Fruit fly (Drosophila melanogaster) whole organism, embryonic: Measurements from ENCODE around the gene Mdh1.

Source experiments
- Abd-B ChIP-seq: fragments of 200-800 bp; sonication (Bioruptor generic); optimal IDR thresholded peaks from 2 replicates; lab custom pipeline; 2018; ENCODE audit warnings: missing biosample characterization, mild to moderate bottlenecking, missing genetic modification characterization, moderate library complexity
- CG11560 ChIP-seq: fragments of 200-800 bp; sonication (Bioruptor generic); IDR thresholded peaks from 3 replicates; pipeline ENCODE4 v1.3.6; 2022; ENCODE audit warnings: missing biosample characterization, missing genetic modification characterization
- CG11723 ChIP-seq: fragments of 200-800 bp; sonication (Bioruptor generic); optimal IDR thresholded peaks from 2 replicates; lab custom pipeline; 2017; ENCODE audit warnings: missing biosample characterization, mild to moderate bottlenecking, missing genetic modification characterization
- CG12071 ChIP-seq: fragments of 200-800 bp; sonication (Bioruptor generic); optimal IDR thresholded peaks from 3 replicates; lab custom pipeline; 2018; ENCODE audit warnings: missing biosample characterization, mild to moderate bottlenecking, missing genetic modification characterization
- CG14014 ChIP-seq: fragments of 200-800 bp; sonication (Bioruptor generic); IDR thresholded peaks from 2 replicates; pipeline ENCODE4 v1.3.6; 2022; ENCODE audit warnings: missing biosample characterization, missing genetic modification characterization
- CG1529 ChIP-seq: fragments of 200-800 bp; sonication (Bioruptor generic); optimal IDR thresholded peaks from 3 replicates; lab custom pipeline; 2018; ENCODE audit warnings: missing biosample characterization, missing genetic modification characterization
- CG1603 ChIP-seq: fragments of 200-800 bp; sonication (Bioruptor generic); optimal IDR thresholded peaks from 2 replicates; lab custom pipeline; 2019; ENCODE audit warnings: missing biosample characterization, mild to moderate bottlenecking, missing genetic modification characterization, moderate library complexity
- CG16813 ChIP-seq: fragments of 200-800 bp; sonication (Bioruptor generic); IDR thresholded peaks from 3 replicates; pipeline ENCODE4 v1.3.6; 2022; ENCODE audit warnings: missing biosample characterization, missing genetic modification characterization; ENCODE audit not compliant: partially characterized antibody
- CG2129 ChIP-seq: fragments of 200-800 bp; sonication (Bioruptor generic); IDR thresholded peaks from 2 replicates; pipeline ENCODE4 v1.3.6; 2022; ENCODE audit warnings: missing biosample characterization, missing genetic modification characterization; ENCODE audit not compliant: partially characterized antibody
- CG30020 ChIP-seq: fragments of 200-800 bp; optimal IDR thresholded peaks from 2 replicates; lab custom pipeline; 2019; ENCODE audit warnings: missing biosample characterization, mild to moderate bottlenecking, missing genetic modification characterization, moderate library complexity
- CG3281 ChIP-seq: fragments of 200-800 bp; sonication (Bioruptor generic); optimal IDR thresholded peaks from 3 replicates; lab custom pipeline; 2017; ENCODE audit warnings: missing biosample characterization, mild to moderate bottlenecking, missing genetic modification characterization
- CG3407 ChIP-seq: fragments of 200-800 bp; sonication (Bioruptor generic); optimal IDR thresholded peaks from 2 replicates; lab custom pipeline; 2018; ENCODE audit warnings: missing biosample characterization, mild to moderate bottlenecking, missing genetic modification characterization
- CG34224 ChIP-seq: fragments of 200-800 bp; sonication (Bioruptor generic); IDR thresholded peaks from 3 replicates; pipeline ENCODE4 v1.3.6; 2022; ENCODE audit warnings: missing biosample characterization, missing genetic modification characterization; ENCODE audit not compliant: partially characterized antibody
- CG42726 ChIP-seq: fragments of 200-800 bp; sonication (Bioruptor generic); IDR thresholded peaks from 2 replicates; pipeline ENCODE4 v1.3.6; 2022; ENCODE audit warnings: missing biosample characterization, missing genetic modification characterization; ENCODE audit not compliant: partially characterized antibody
- CG43689 ChIP-seq: fragments of 200-800 bp; sonication (Bioruptor generic); IDR thresholded peaks from 2 replicates; pipeline ENCODE4 v1.3.6; 2022; ENCODE audit warnings: missing biosample characterization, missing genetic modification characterization
- CG6175 ChIP-seq: fragments of 200-800 bp; sonication (Bioruptor generic); IDR thresholded peaks from 3 replicates; pipeline ENCODE4 v1.3.6; 2022; ENCODE audit warnings: missing biosample characterization, missing genetic modification characterization
- CG6683 ChIP-seq: fragments of 200-800 bp; sonication (Bioruptor generic); optimal IDR thresholded peaks from 2 replicates; lab custom pipeline; 2017; ENCODE audit warnings: missing biosample characterization, mild to moderate bottlenecking, missing genetic modification characterization, missing genetic modification reagents
- CG6854 ChIP-seq: fragments of 200-800 bp; sonication (Bioruptor generic); optimal IDR thresholded peaks from 3 replicates; lab custom pipeline; 2017; ENCODE audit warnings: missing biosample characterization, mild to moderate bottlenecking, missing genetic modification characterization
- CG7987 ChIP-seq: fragments of 200-800 bp; sonication (Bioruptor generic); optimal IDR thresholded peaks from 2 replicates; lab custom pipeline; 2018; ENCODE audit warnings: missing biosample characterization, mild to moderate bottlenecking, missing genetic modification characterization, moderate library complexity
- CG8290 ChIP-seq, 3 experiments: fragments of 200-800 bp; sonication (Bioruptor generic); optimal IDR thresholded peaks; 2 replicates each; lab custom pipeline; 2016 to 2019; ENCODE audit warnings: missing biosample characterization in 3 of 3, missing genetic modification characterization in 3 of 3, mild to moderate bottlenecking in 2 of 3, moderate library complexity in 1 of 3
- CG9876 ChIP-seq: fragments of 200-800 bp; sonication (Bioruptor generic); optimal IDR thresholded peaks from 2 replicates; lab custom pipeline; 2016; ENCODE audit warnings: missing biosample characterization, missing genetic modification characterization
- D19A ChIP-seq: fragments of 200-800 bp; optimal IDR thresholded peaks from 3 replicates; lab custom pipeline; 2019; ENCODE audit warnings: missing biosample characterization, mild to moderate bottlenecking, missing genetic modification characterization, moderate library complexity
- Deaf1 ChIP-seq: fragments of 200-800 bp; optimal IDR thresholded peaks from 3 replicates; lab custom pipeline; 2019; ENCODE audit warnings: missing biosample characterization, mild to moderate bottlenecking, missing genetic modification characterization, moderate library complexity
- Dfd ChIP-seq, 2 experiments: fragments of >200 bp; optimal IDR thresholded peaks; 2 replicates each; lab custom pipeline; 2017; ENCODE audit warnings: missing biosample characterization in 2 of 2, missing genetic modification characterization in 2 of 2
- Dip2 ChIP-seq: fragments of 200-800 bp; sonication (Bioruptor generic); IDR thresholded peaks from 2 replicates; pipeline ENCODE4 v1.3.6; 2022; ENCODE audit warnings: missing biosample characterization, missing genetic modification characterization
- Doc3 ChIP-seq: fragments of 200-800 bp; sonication (Bioruptor generic); IDR thresholded peaks from 3 replicates; pipeline ENCODE4 v1.3.6; 2022; ENCODE audit warnings: missing biosample characterization, missing genetic modification characterization; ENCODE audit not compliant: partially characterized antibody
- Elba2 ChIP-seq: fragments of 200-800 bp; sonication (Bioruptor generic); optimal IDR thresholded peaks from 3 replicates; lab custom pipeline; 2016; ENCODE audit warnings: missing biosample characterization, missing genetic modification characterization
- Ets97D ChIP-seq: fragments of 200-800 bp; sonication (Bioruptor generic); optimal IDR thresholded peaks from 3 replicates; lab custom pipeline; 2016; ENCODE audit warnings: missing biosample characterization, missing genetic modification characterization
- Fer1 ChIP-seq: fragments of 200-800 bp; sonication (Bioruptor generic); optimal IDR thresholded peaks from 2 replicates; lab custom pipeline; 2017; ENCODE audit warnings: missing biosample characterization, mild to moderate bottlenecking, missing genetic modification characterization
- Hey ChIP-seq: fragments of 200-800 bp; sonication (Bioruptor generic); optimal IDR thresholded peaks from 3 replicates; lab custom pipeline; 2018; ENCODE audit warnings: missing biosample characterization, mild to moderate bottlenecking, missing genetic modification characterization
- Hr39 ChIP-seq: fragments of >200 bp; optimal IDR thresholded peaks from 2 replicates; lab custom pipeline; 2017
- MBD-R2 ChIP-seq: fragments of 200-800 bp; sonication (Bioruptor generic); IDR thresholded peaks from 2 replicates; pipeline ENCODE4 v1.3.6; 2022; ENCODE audit warnings: missing biosample characterization, missing genetic modification characterization
- MTF-1 ChIP-seq: fragments of 200-800 bp; sonication (Bioruptor generic); optimal IDR thresholded peaks from 2 replicates; lab custom pipeline; 2018; ENCODE audit warnings: missing biosample characterization, mild to moderate bottlenecking, missing genetic modification characterization, borderline replicate concordance
- Pdp1 ChIP-seq, 2 experiments: fragments of 200-800 bp; sonication (Bioruptor generic); optimal IDR thresholded peaks; 3 replicates each; lab custom pipeline; 2016; ENCODE audit warnings: missing biosample characterization in 2 of 2, missing genetic modification characterization in 2 of 2, mild to moderate bottlenecking in 1 of 2, moderate library complexity in 1 of 2
- Vsx1 ChIP-seq: fragments of 200-800 bp; sonication (Bioruptor generic); optimal IDR thresholded peaks from 2 replicates; lab custom pipeline; 2017; ENCODE audit warnings: missing biosample characterization, mild to moderate bottlenecking, missing genetic modification characterization, missing genetic modification reagents
- Xrp1 ChIP-seq: fragments of 200-800 bp; sonication (Bioruptor generic); IDR thresholded peaks from 2 replicates; pipeline ENCODE4 v1.3.6; 2022; ENCODE audit warnings: missing biosample characterization, missing genetic modification characterization
- ap ChIP-seq: fragments of 200-800 bp; sonication (Bioruptor generic); IDR thresholded peaks from 2 replicates; pipeline ENCODE4 v1.3.6; 2022; ENCODE audit warnings: missing biosample characterization, missing genetic modification characterization
- bcd ChIP-seq: fragments of 200-800 bp; sonication (Bioruptor generic); optimal IDR thresholded peaks from 2 replicates; lab custom pipeline; 2017; ENCODE audit warnings: missing biosample characterization, mild to moderate bottlenecking, missing genetic modification characterization
- ci ChIP-seq: fragments of 200-800 bp; sonication (Bioruptor generic); IDR thresholded peaks from 3 replicates; pipeline ENCODE4 v1.3.6; 2022; ENCODE audit warnings: missing biosample characterization, missing genetic modification characterization
- da ChIP-seq: fragments of 200-800 bp; sonication (Bioruptor generic); optimal IDR thresholded peaks from 2 replicates; lab custom pipeline; 2016; ENCODE audit warnings: missing biosample characterization, missing genetic modification characterization
- dysf ChIP-seq: fragments of 200-800 bp; sonication (Bioruptor generic); IDR thresholded peaks from 3 replicates; pipeline ENCODE4 v1.3.6; 2022; ENCODE audit warnings: missing biosample characterization, missing genetic modification characterization
- esg ChIP-seq: fragments of 200-800 bp; sonication (Bioruptor generic); conservative IDR thresholded peaks from 2 replicates; pipeline ENCODE4 v1.3.6; 2022; ENCODE audit warnings: missing biosample characterization, missing genetic modification characterization
- ftz-f1 ChIP-seq: fragments of 200-800 bp; sonication (Bioruptor generic); optimal IDR thresholded peaks from 2 replicates; lab custom pipeline; 2016; ENCODE audit warnings: missing biosample characterization, missing genetic modification characterization
- lilli ChIP-seq: fragments of 200-800 bp; sonication (Bioruptor generic); optimal IDR thresholded peaks from 3 replicates; lab custom pipeline; 2016; ENCODE audit warnings: missing biosample characterization, missing genetic modification characterization
- mam ChIP-seq: fragments of 200-800 bp; sonication (Bioruptor generic); optimal IDR thresholded peaks from 3 replicates; lab custom pipeline; 2016; ENCODE audit warnings: missing biosample characterization, missing genetic modification characterization
- org-1 ChIP-seq: fragments of 200-800 bp; sonication (Bioruptor generic); optimal IDR thresholded peaks from 2 replicates; lab custom pipeline; 2017; ENCODE audit warnings: missing biosample characterization, missing genetic modification characterization
- pb ChIP-seq: fragments of 200-800 bp; sonication (Bioruptor generic); optimal IDR thresholded peaks from 3 replicates; lab custom pipeline; 2016; ENCODE audit warnings: missing biosample characterization, missing genetic modification characterization
- pfk ChIP-seq: fragments of 200-800 bp; sonication (Bioruptor generic); optimal IDR thresholded peaks from 2 replicates; lab custom pipeline; 2018; ENCODE audit warnings: missing biosample characterization, mild to moderate bottlenecking, missing genetic modification characterization, moderate library complexity
- pita ChIP-seq: fragments of 200-800 bp; sonication (Bioruptor generic); optimal IDR thresholded peaks from 2 replicates; lab custom pipeline; 2017; ENCODE audit warnings: missing biosample characterization, mild to moderate bottlenecking, missing genetic modification characterization
- pnt ChIP-seq: fragments of 200-800 bp; sonication (Bioruptor generic); optimal IDR thresholded peaks from 3 replicates; lab custom pipeline; 2016; ENCODE audit warnings: missing biosample characterization, missing genetic modification characterization
- sqz ChIP-seq: fragments of 200-800 bp; sonication (Bioruptor generic); optimal IDR thresholded peaks from 3 replicates; lab custom pipeline; 2018; ENCODE audit warnings: missing biosample characterization, mild to moderate bottlenecking, missing genetic modification characterization

Gene Mdh1

dm6 chr2L:10372297-10372696 lies 23.8 kb downstream of the Mdh1 start:
- TF ChIP-seq org-1 (GFP tag; lab: Kevin White, UChicago) (no peak), Pdp1 (GFP tag; optimal IDR thresholded peaks at IDR 0.05; lab: Kevin White, UChicago) (no peak), Abd-B (no peak), sqz (GFP tag; lab: Kevin White, UChicago) (no peak), CG2129 (no peak), pfk (GFP tag; lab: Kevin White, UChicago) (peak; percentile 86), CG43689 (GFP tag; lab: Robert Waterston, UW) (no peak), CG1529 (GFP tag; lab: Kevin White, UChicago) (no peak), Dfd (GFP tag; optimal IDR thresholded peaks at IDR 0.05; lab: Kevin White, UChicago) (no peak), CG8290 (GFP tag; optimal IDR thresholded peaks at IDR 0.05; lab: Kevin White, UChicago) (no peak), CG8290 (tag; optimal IDR thresholded peaks at IDR 0.05; lab: Kevin White, UChicago) (no peak), Hr39 (lab: Kevin White, UChicago) (no peak), CG1603 (tag; lab: Kevin White, UChicago) (peak; percentile 67), Deaf1 (tag; lab: Kevin White, UChicago) (no peak), MBD-R2 (GFP tag; lab: Robert Waterston, UW) (no peak), CG11560 (tag; lab: Robert Waterston, UW) (0 out of 3 replicates have a peak, but pooled peaks have one; percentile 35), CG42726 (GFP tag; lab: Robert Waterston, UW) (no peak), pita (GFP tag; lab: Kevin White, UChicago) (no peak), lilli (GFP tag; lab: Kevin White, UChicago) (no peak), CG3407 (GFP tag; lab: Kevin White, UChicago) (no peak), CG14014 (GFP tag; lab: Robert Waterston, UW) (no peak), pnt (GFP tag; lab: Kevin White, UChicago) (no peak), Vsx1 (no peak), mam (GFP tag; lab: Kevin White, UChicago) (no peak), Dip2 (GFP tag; lab: Robert Waterston, UW) (no peak), esg (GFP tag; lab: Robert Waterston, UW) (no peak), CG9876 (GFP tag; lab: Kevin White, UChicago) (no peak), ap (no peak), CG6854 (GFP tag; lab: Kevin White, UChicago) (no peak), ci (GFP tag; lab: Robert Waterston, UW) (0 out of 3 replicates have a peak, but pooled peaks have one; percentile 33), CG3281 (no peak), CG30020 (tag; lab: Kevin White, UChicago) (peak; percentile 49), Xrp1 (GFP tag; lab: Robert Waterston, UW) (no peak), dysf (GFP tag; lab: Robert Waterston, UW) (0 out of 3 replicates have a peak, but pooled peaks have one; percentile 28), Hey (tag; lab: Kevin White, UChicago) (no peak), pb (GFP tag; lab: Kevin White, UChicago) (no peak), ftz-f1 (GFP tag; lab: Kevin White, UChicago) (no peak), CG16813 (GFP tag; lab: Robert Waterston, UW) (no peak), da (GFP tag; lab: Kevin White, UChicago) (peak; percentile 13), CG12071 (GFP tag; lab: Kevin White, UChicago) (no peak), CG6175 (GFP tag; lab: Robert Waterston, UW) (no peak), Fer1 (GFP tag; lab: Kevin White, UChicago) (no peak), Elba2 (GFP tag; lab: Kevin White, UChicago) (no peak), Doc3 (GFP tag; lab: Robert Waterston, UW) (0 out of 3 replicates have a peak, but pooled peaks have one; percentile 32), CG11723 (GFP tag; lab: Kevin White, UChicago) (peak; percentile 18), CG7987 (GFP tag; lab: Kevin White, UChicago) (no peak), Ets97D (GFP tag; lab: Kevin White, UChicago) (peak; percentile 11), bcd (GFP tag; lab: Kevin White, UChicago) (no peak), D19A (tag; lab: Kevin White, UChicago) (no peak), CG34224 (GFP tag; lab: Robert Waterston, UW) (no peak; the same call in 2 of the 3 replicates), CG6683 (no peak), MTF-1 (GFP tag; lab: Kevin White, UChicago) (no peak)
